Fruit fly (Drosophila melanogaster) whole organism, embryonic: ENCODE data around the gene CG11970.

ENCODE experiments used
- BEAF-32 ChIP-seq: fragments of 200-800 bp; sonication (Bioruptor generic); optimal IDR thresholded peaks from 3 replicates; lab custom pipeline; 2017; ENCODE audit warnings: missing biosample characterization, missing genetic modification characterization, mild to moderate bottlenecking, moderate library complexity, missing genetic modification reagents
- Bgb ChIP-seq: fragments of 200-800 bp; sonication (Bioruptor generic); IDR thresholded peaks from 2 replicates; pipeline ENCODE4 v1.3.6; 2022; ENCODE audit warnings: missing biosample characterization, missing genetic modification characterization; ENCODE audit not compliant: partially characterized antibody
- C15 ChIP-seq: fragments of 200-800 bp; sonication (Bioruptor generic); IDR thresholded peaks from 3 replicates; pipeline ENCODE4 v1.3.6; 2022; ENCODE audit warnings: missing biosample characterization, missing genetic modification characterization
- CG11456 ChIP-seq: fragments of 200-800 bp; sonication (Bioruptor generic); IDR thresholded peaks from 3 replicates; pipeline ENCODE4 v1.3.6; 2022; ENCODE audit warnings: missing biosample characterization, missing genetic modification characterization
- CG15601 ChIP-seq: fragments of 200-800 bp; sonication (Bioruptor generic); optimal IDR thresholded peaks from 3 replicates; lab custom pipeline; 2019; ENCODE audit warnings: missing biosample characterization, mild to moderate bottlenecking, missing genetic modification characterization, moderate library complexity
- CG15696 ChIP-seq: fragments of 200-800 bp; sonication (Bioruptor generic); optimal IDR thresholded peaks from 2 replicates; lab custom pipeline; 2019; ENCODE audit warnings: missing biosample characterization, mild to moderate bottlenecking, missing genetic modification characterization, moderate library complexity
- CG17829 ChIP-seq: fragments of 200-800 bp; optimal IDR thresholded peaks from 2 replicates; lab custom pipeline; 2019; ENCODE audit warnings: missing biosample characterization, mild to moderate bottlenecking, missing genetic modification characterization, moderate library complexity
- CG1832 ChIP-seq: fragments of 200-800 bp; sonication (Bioruptor generic); optimal IDR thresholded peaks from 2 replicates; lab custom pipeline; 2017; ENCODE audit warnings: missing biosample characterization, mild to moderate bottlenecking, missing genetic modification characterization, inconsistent platforms
- CG3163 ChIP-seq: fragments of 200-800 bp; sonication (Bioruptor generic); optimal IDR thresholded peaks from 3 replicates; lab custom pipeline; 2016; ENCODE audit warnings: missing biosample characterization, missing genetic modification characterization
- CG32767 ChIP-seq: fragments of 200-800 bp; sonication (Bioruptor generic); IDR thresholded peaks from 2 replicates; pipeline ENCODE4 v1.3.6; 2022; ENCODE audit warnings: missing biosample characterization, missing genetic modification characterization
- CG4707 ChIP-seq: fragments of 200-800 bp; sonication (Bioruptor generic); optimal IDR thresholded peaks from 2 replicates; lab custom pipeline; 2018; ENCODE audit warnings: missing biosample characterization, mild to moderate bottlenecking, missing genetic modification characterization, moderate library complexity
- CG4820 ChIP-seq: fragments of 200-800 bp; sonication (Bioruptor generic); optimal IDR thresholded peaks from 3 replicates; lab custom pipeline; 2016; ENCODE audit warnings: missing biosample characterization, missing genetic modification characterization
- CG7786 ChIP-seq: fragments of 200-800 bp; sonication (Bioruptor generic); optimal IDR thresholded peaks from 2 replicates; lab custom pipeline; 2016; ENCODE audit warnings: missing biosample characterization, missing genetic modification characterization
- D19A ChIP-seq: fragments of 200-800 bp; optimal IDR thresholded peaks from 3 replicates; lab custom pipeline; 2019; ENCODE audit warnings: missing biosample characterization, mild to moderate bottlenecking, missing genetic modification characterization, moderate library complexity
- Dad ChIP-seq: fragments of 200-800 bp; sonication (Bioruptor generic); optimal IDR thresholded peaks from 3 replicates; lab custom pipeline; 2016; ENCODE audit warnings: missing biosample characterization, missing genetic modification characterization
- Drgx ChIP-seq: fragments of 200-800 bp; sonication (Bioruptor generic); IDR thresholded peaks from 2 replicates; pipeline ENCODE4 v1.3.6; 2022; ENCODE audit warnings: missing biosample characterization, missing genetic modification characterization
- Ets65A ChIP-seq: fragments of 200-800 bp; sonication (Bioruptor generic); peaks from one replicate; lab custom pipeline; 2016; ENCODE audit warnings: missing biosample characterization, missing genetic modification characterization
- Gsc ChIP-seq: fragments of 200-800 bp; sonication (Bioruptor generic); IDR thresholded peaks from 2 replicates; pipeline ENCODE4 v1.3.6; 2022; ENCODE audit warnings: missing biosample characterization, missing genetic modification characterization
- NC2β ChIP-seq: fragments of 200-800 bp; sonication (Bioruptor generic); optimal IDR thresholded peaks from 2 replicates; lab custom pipeline; 2016; ENCODE audit warnings: missing biosample characterization, missing genetic modification characterization
- Oaz ChIP-seq: fragments of 200-800 bp; sonication (Bioruptor generic); IDR thresholded peaks from 2 replicates; pipeline ENCODE4 v1.3.6; 2022; ENCODE audit warnings: missing biosample characterization, missing genetic modification characterization
- Scr ChIP-seq: fragments of 200-800 bp; sonication (Bioruptor generic); IDR thresholded peaks from 2 replicates; pipeline ENCODE4 v1.3.6; 2022; ENCODE audit warnings: missing biosample characterization, missing genetic modification characterization; ENCODE audit not compliant: partially characterized antibody
- Six4 ChIP-seq: fragments of 200-800 bp; sonication (Bioruptor generic); optimal IDR thresholded peaks from 2 replicates; lab custom pipeline; 2016; ENCODE audit warnings: missing biosample characterization, missing genetic modification characterization
- Xrp1 ChIP-seq: fragments of 200-800 bp; sonication (Bioruptor generic); IDR thresholded peaks from 2 replicates; pipeline ENCODE4 v1.3.6; 2022; ENCODE audit warnings: missing biosample characterization, missing genetic modification characterization
- bsh ChIP-seq, 2 experiments: fragments of 200-800 bp; sonication (Bioruptor generic); optimal IDR thresholded peaks; 2 replicates each; lab custom pipeline; 2017 to 2018; ENCODE audit warnings: mild to moderate bottlenecking in 2 of 2, missing biosample characterization in 2 of 2, missing genetic modification characterization in 2 of 2, moderate library complexity in 1 of 2
- cg ChIP-seq: fragments of 200-800 bp; sonication (Bioruptor generic); optimal IDR thresholded peaks from 3 replicates; lab custom pipeline; 2019; ENCODE audit warnings: missing biosample characterization, mild to moderate bottlenecking, missing genetic modification characterization, moderate library complexity
- chinmo ChIP-seq: fragments of 200-800 bp; sonication (Bioruptor generic); IDR thresholded peaks from 4 replicates; pipeline ENCODE4 v1.3.6; 2022; ENCODE audit warnings: missing biosample characterization, missing genetic modification characterization; ENCODE audit not compliant: partially characterized antibody
- dan ChIP-seq: fragments of 200-800 bp; sonication (Bioruptor generic); IDR thresholded peaks from 2 replicates; pipeline ENCODE4 v1.3.6; 2022; ENCODE audit warnings: missing biosample characterization, missing genetic modification characterization
- dm ChIP-seq: fragments of 200-800 bp; sonication (Bioruptor generic); optimal IDR thresholded peaks from 3 replicates; lab custom pipeline; 2016; ENCODE audit warnings: missing biosample characterization, missing genetic modification characterization
- fru ChIP-seq: fragments of >200 bp; optimal IDR thresholded peaks from 2 replicates; lab custom pipeline; 2017
- gem ChIP-seq: fragments of 200-800 bp; sonication (Bioruptor generic); optimal IDR thresholded peaks from 2 replicates; lab custom pipeline; 2019; ENCODE audit warnings: missing biosample characterization, mild to moderate bottlenecking, missing genetic modification characterization, moderate library complexity
- grn ChIP-seq: fragments of 200-800 bp; sonication (Bioruptor generic); optimal IDR thresholded peaks from 3 replicates; lab custom pipeline; 2017; ENCODE audit warnings: missing biosample characterization, missing genetic modification characterization
- gt ChIP-seq: fragments of 200-800 bp; sonication (Bioruptor generic); IDR thresholded peaks from 2 replicates; pipeline ENCODE4 v1.3.6; 2022; ENCODE audit warnings: missing biosample characterization, missing genetic modification characterization
- nom ChIP-seq: fragments of 200-800 bp; sonication (Bioruptor generic); optimal IDR thresholded peaks from 2 replicates; lab custom pipeline; 2017; ENCODE audit warnings: missing biosample characterization, missing genetic modification characterization, mild to moderate bottlenecking, moderate library complexity, missing genetic modification reagents
- pan ChIP-seq, 4 experiments: fragments of >200 bp in 3 of 4; fragments of 200-800 bp in 1 of 4; sonication (Bioruptor generic) in 1 of 4; optimal IDR thresholded peaks in 3 of 4; IDR thresholded peaks in 1 of 4; 2 replicates each; pipeline versions ENCODE4 v1.3.6 to Lab custom; 2017 to 2022; ENCODE audit warnings: missing biosample characterization in 2 of 4, missing genetic modification characterization in 2 of 4, mixed read lengths in 1 of 4
- pros ChIP-seq: fragments of 200-800 bp; sonication (Bioruptor generic); optimal IDR thresholded peaks from 3 replicates; lab custom pipeline; 2019; ENCODE audit warnings: missing biosample characterization, mild to moderate bottlenecking, missing genetic modification characterization, moderate library complexity
- row ChIP-seq: fragments of 200-800 bp; sonication (Bioruptor generic); IDR thresholded peaks from 3 replicates; pipeline ENCODE4 v1.3.6; 2022; ENCODE audit warnings: missing biosample characterization, missing genetic modification characterization
- sd ChIP-seq: fragments of 200-800 bp; sonication (Bioruptor generic); optimal IDR thresholded peaks from 3 replicates; lab custom pipeline; 2018; ENCODE audit warnings: missing biosample characterization, mild to moderate bottlenecking, missing genetic modification characterization, moderate library complexity
- sens ChIP-seq: fragments of 200-800 bp; sonication (Bioruptor generic); peaks from one replicate; lab custom pipeline; 2016; ENCODE audit warnings: missing biosample characterization, missing genetic modification characterization
- sr ChIP-seq: fragments of 200-800 bp; sonication (Bioruptor generic); IDR thresholded peaks from 3 replicates; pipeline ENCODE4 v1.3.6; 2022; ENCODE audit warnings: missing biosample characterization, missing genetic modification characterization
- zen ChIP-seq: fragments of 200-800 bp; sonication (Bioruptor generic); optimal IDR thresholded peaks from 3 replicates; lab custom pipeline; 2018; ENCODE audit warnings: missing biosample characterization, mild to moderate bottlenecking, missing genetic modification characterization, moderate library complexity

CG11970 gene

dm6 chr3R:8955359-8955820, 29.1 kb upstream of the CG11970 start (continued):
- TF ChIP-seq nom (GFP tag; lab: Kevin White, UChicago) (no peak), pros (GFP tag; lab: Kevin White, UChicago) (peak; percentile 80)
- TF ChIP-seq, all 482 proteins: peak for 26

dm6 chr3R:8956333-8956732, 28.2 kb upstream of the CG11970 start:
- TF ChIP-seq sd (peak; percentile 33), CG4707 (GFP tag; lab: Kevin White, UChicago) (peak; percentile 18), gt (GFP tag; lab: Robert Waterston, UW) (0 out of 2 replicates have a peak, but pooled peaks have one; percentile 8), cg (GFP tag; lab: Kevin White, UChicago) (peak; percentile 44), sr (0 out of 3 replicates have a peak, but pooled peaks have one; percentile 42), chinmo (GFP tag; lab: Robert Waterston, UW) (peak; percentile 65; the same call in 1 of the 4 replicates), Bgb (GFP tag; lab: Robert Waterston, UW) (no peak), CG17829 (tag; lab: Kevin White, UChicago) (no peak), CG11456 (0 out of 3 replicates have a peak, but pooled peaks have one; percentile 52), row (GFP tag; lab: Robert Waterston, UW) (0 out of 3 replicates have a peak, but pooled peaks have one; percentile 9), Gsc (GFP tag; lab: Robert Waterston, UW) (no peak), CG7786 (GFP tag; lab: Kevin White, UChicago) (no peak)

- TF ChIP-seq dm (GFP tag; lab: Kevin White, UChicago) (no peak), dan (GFP tag; lab: Robert Waterston, UW) (no peak), CG32767 (GFP tag; lab: Robert Waterston, UW) (no peak), CG11456 (0 out of 3 replicates have a peak, but pooled peaks have one; percentile 4), D19A (tag; lab: Kevin White, UChicago) (peak; percentile 70), Oaz (no peak), Dad (GFP tag; lab: Kevin White, UChicago) (no peak), NC2β (GFP tag; lab: Kevin White, UChicago) (no peak), fru (no peak), sens (GFP tag; lab: Kevin White, UChicago) (peak; percentile 1), CG3163 (no peak), BEAF-32 (GFP tag; lab: Kevin White, UChicago) (no peak), CG15601 (no peak), CG4820 (GFP tag; lab: Kevin White, UChicago) (no peak), pan (optimal IDR thresholded peaks at IDR 0.05; lab: Kevin White, UChicago) (no peak), pan (GFP tag; optimal IDR thresholded peaks at IDR 0.05 in 1 of 2, IDR thresholded peaks at IDR 0.05 in 1 of 2) (no peak), grn (GFP tag; lab: Kevin White, UChicago) (no peak), zen (tag; lab: Kevin White, UChicago) (no peak), C15 (GFP tag; lab: Robert Waterston, UW) (no peak), CG1832 (GFP tag; lab: Kevin White, UChicago) (no peak), Scr (GFP tag; lab: Robert Waterston, UW) (no peak), Six4 (GFP tag; lab: Kevin White, UChicago) (no peak)
These were observed 26.8 kb upstream of the CG11970 start for dm6 chr3R:8957739-8958138.

dm6 chr3R:8958300-8958699, 26.2 kb upstream of the CG11970 start:
- peak; percentile 8 for TF ChIP-seq gem (tag; lab: Kevin White, UChicago)
- TF ChIP-seq CG15696 (tag; lab: Kevin White, UChicago), result no peak
- TF ChIP-seq bsh (GFP tag; optimal IDR thresholded peaks at IDR 0.05; lab: Kevin White, UChicago), result peak in 1 of 2 experiments; percentile 53
- TF ChIP-seq chinmo (GFP tag; lab: Robert Waterston, UW), result 0 out of 4 replicates have a peak, but pooled peaks have one; percentile 35
- TF ChIP-seq Ets65A (GFP tag; lab: Kevin White, UChicago), result peak; percentile 54
- no peak for TF ChIP-seq CG15601
- peak; percentile 71 for TF ChIP-seq Drgx (GFP tag; lab: Robert Waterston, UW)
- TF ChIP-seq Xrp1 (GFP tag; lab: Robert Waterston, UW), result 0 out of 2 replicates have a peak, but pooled peaks have one; percentile 8
- TF ChIP-seq, all 482 proteins: peak for 6
